Worm (Caenorhabditis elegans): ENCODE data around the gene Y47D7A.19.

Gene Y47D7A.19

DNA sequence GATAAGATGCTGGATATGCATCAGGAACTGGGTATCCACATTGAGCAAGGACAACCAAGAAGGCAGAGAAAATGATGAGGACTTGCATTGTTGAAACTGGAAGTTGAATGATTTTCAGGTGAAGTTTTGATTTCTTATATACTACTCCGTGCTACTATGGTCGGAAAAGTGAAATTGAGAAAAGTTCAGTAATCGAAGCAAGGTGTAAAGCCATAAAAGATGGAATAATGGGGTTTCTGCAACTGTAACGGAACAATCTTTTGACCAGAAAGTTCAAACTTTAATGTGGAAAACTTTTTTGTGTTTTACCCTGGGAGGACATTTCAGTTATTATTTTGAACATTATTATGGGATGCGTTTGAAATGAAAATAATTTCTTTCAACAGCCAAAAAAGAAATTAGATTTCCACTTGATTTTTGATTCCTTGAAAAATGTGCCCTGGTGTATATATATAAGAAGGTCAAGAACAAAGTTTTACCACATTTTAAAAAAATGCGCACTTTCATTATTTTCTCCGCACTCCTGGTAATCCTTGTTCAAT lies at the start of gene Y47D7A.19, which contains the start of gene Y47D7A.9:
TSS of gene Y47D7A.19 (plus strand) at position 492 of the 542 bp plus-strand sequence.
TSS of gene Y47D7A.9 (minus strand) at position 101 of the 542 bp plus-strand sequence.
- TF ChIP-seq unc-62 (GFP tag; optimal IDR thresholded peaks at IDR 0.05): no peak

DNA sequence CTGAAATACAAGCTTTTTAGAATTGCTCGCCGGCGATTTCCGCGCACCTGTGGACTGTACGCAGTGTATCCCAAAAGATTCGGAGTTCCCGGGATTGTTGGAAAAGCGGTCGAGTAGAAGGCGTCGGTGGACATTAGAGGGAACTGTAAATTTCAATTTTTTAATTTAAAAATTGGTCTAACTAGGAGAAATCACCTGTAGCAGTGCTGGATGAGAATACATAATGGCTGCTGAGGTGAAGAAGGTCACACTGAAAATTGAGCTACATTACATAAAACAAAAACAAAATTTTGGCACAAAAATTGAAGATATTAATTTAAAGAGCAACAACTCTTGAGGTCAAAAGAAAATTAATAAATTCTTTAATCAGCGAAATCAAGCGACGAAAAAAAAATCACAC lies 49.5 kb upstream of the Y47D7A.19 start, which contains the start of gene neg-1:
TSS of gene neg-1 (minus strand) at position 250 of the 400 bp plus-strand sequence.
- TF ChIP-seq unc-62 (GFP tag; optimal IDR thresholded peaks at IDR 0.05): no peak

DNA sequence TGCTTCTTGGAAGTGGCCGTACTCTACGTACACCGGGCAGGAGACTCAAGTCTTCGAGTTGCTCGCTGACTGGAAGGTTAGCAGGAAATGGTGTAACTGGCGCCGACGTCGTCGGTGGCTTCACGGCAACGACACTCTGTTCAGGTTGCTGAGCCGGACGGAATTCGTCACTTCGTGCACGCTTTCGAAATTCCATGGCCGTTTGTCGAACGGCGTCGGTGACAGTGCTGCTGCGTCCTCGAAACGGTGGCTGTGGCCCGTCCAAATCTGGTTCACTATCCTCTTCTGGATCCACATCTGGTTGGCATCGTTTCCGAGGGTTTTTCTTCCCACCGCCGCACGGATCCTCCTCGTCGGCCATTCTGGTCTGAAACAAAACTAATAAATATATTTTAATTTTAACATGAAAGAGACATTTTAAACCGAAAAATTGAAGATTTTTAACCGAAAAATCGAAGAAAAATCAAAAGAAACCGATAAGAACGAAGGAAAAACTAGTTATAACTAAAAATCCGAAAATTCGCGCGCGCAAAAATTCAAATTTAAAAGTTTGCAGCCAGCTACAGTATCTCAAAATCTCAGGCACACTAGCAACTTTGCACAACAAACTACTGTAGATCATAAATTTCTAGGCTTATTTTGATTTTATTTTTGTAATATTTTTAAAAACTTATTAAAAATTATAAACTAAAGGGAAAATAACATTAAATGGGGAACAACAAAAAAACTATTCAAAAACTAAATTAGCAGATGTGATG lies 48.2 kb upstream of the Y47D7A.19 start, which contains the start of gene F32D1.7:
TSS of gene F32D1.7 (minus strand) at position 367 of the 758 bp plus-strand sequence.
- no peak for TF ChIP-seq unc-62 (GFP tag; optimal IDR thresholded peaks at IDR 0.05)

ce11 chrV:4377622-4378021 lies 46.5 kb upstream of the Y47D7A.19 start, which contains the start of gene F32D1.8:
F32D1.8 (minus strand) TSS chrV:4377722.
- no peak for TF ChIP-seq unc-62 (GFP tag; optimal IDR thresholded peaks at IDR 0.05)

DNA sequence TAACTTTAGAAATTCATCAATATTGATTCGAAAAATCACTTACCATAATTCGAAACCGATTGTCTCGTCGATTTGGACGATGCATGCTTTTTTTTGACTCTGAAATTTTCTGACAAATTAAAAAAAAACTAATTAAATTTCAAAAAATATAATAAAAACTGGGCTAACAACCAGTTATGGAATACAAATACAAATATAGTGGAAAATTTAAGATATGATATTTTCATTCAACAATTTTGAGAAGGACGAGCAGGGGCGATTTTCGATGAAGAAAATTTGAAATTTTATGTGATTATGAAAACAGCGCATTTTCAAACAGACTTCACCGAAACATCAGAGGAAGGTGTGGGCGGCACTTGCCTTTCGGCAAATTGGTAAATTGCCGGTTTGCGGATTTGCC lies 41.9 kb upstream of the Y47D7A.19 start, which contains the start of gene F13A2.1:
TSS of gene F13A2.1 (minus strand) at position 101 of the 400 bp plus-strand sequence.
- no peak for TF ChIP-seq unc-62 (GFP tag; optimal IDR thresholded peaks at IDR 0.05)

- TF ChIP-seq unc-62 (GFP tag; optimal IDR thresholded peaks at IDR 0.05): no peak
These were observed 39.7 kb upstream of the Y47D7A.19 start, which contains the start of gene F13A2.2 for ce11 chrV:4384482-4384881. F13A2.2 (minus strand) TSS chrV:4384582.

ce11 chrV:4386173-4386572 lies 38.0 kb upstream of the Y47D7A.19 start, which contains the start of gene F13A2.10:
F13A2.10 (minus strand) TSS chrV:4386273.
- TF ChIP-seq unc-62 (GFP tag; optimal IDR thresholded peaks at IDR 0.05): no peak

ce11 chrV:4387402-4387801 lies 36.7 kb upstream of the Y47D7A.19 start, which contains the start of gene F13A2.9:
F13A2.9 (minus strand) TSS chrV:4387502.
- no peak for TF ChIP-seq unc-62 (GFP tag; optimal IDR thresholded peaks at IDR 0.05)

DNA sequence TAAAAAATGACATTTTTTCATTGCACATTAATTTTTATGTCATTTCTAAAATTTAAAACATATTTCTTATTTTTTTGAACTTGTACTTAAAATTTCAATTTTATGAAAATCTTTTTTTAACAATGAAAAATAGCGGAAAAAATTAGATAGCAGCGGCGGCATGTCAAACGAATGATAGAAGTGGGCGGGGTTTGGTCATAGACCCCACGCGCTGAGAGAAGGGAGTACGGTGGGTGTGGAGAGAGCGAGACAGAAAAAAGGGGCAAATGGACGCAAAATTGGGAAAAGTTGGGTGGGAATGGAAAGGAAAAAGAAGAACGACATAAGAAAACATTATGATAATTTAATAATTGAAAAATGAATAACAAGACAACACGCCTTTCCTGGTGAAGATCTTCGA lies 36.2 kb upstream of the Y47D7A.19 start:
- no peak for TF ChIP-seq unc-62 (GFP tag; optimal IDR thresholded peaks at IDR 0.05)

- no peak for TF ChIP-seq unc-62 (GFP tag; optimal IDR thresholded peaks at IDR 0.05)
These were observed 27.9 kb upstream of the Y47D7A.19 start, which contains the start of gene F13A2.3 for ce11 chrV:4396257-4396656. F13A2.3 (minus strand) TSS chrV:4396357.

ce11 chrV:4398127-4398526 lies 26.0 kb upstream of the Y47D7A.19 start:
- no peak for TF ChIP-seq unc-62 (GFP tag; optimal IDR thresholded peaks at IDR 0.05)

ce11 chrV:4398884-4399283 lies 25.3 kb upstream of the Y47D7A.19 start:
- no peak for TF ChIP-seq unc-62 (GFP tag; optimal IDR thresholded peaks at IDR 0.05)

DNA sequence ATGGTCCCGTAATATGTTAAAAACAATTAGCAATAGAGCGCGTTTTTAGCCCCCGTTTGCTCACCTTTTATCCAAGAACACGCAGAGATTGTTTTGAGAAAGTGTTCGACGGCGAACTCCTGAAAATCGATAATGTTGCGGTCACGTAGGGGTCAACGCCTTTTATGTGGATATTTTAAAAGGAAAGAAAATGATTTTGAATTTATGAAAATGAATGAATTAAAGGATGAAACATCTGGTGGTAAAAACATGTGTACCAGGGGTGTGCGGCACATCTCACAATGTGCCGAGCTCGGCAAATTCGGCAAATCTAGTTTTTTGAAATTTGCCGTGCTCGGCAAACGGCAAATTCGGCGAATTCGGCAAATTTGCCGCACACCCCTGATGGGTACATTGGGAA lies 24.0 kb upstream of the Y47D7A.19 start, which contains the start of gene F13A2.4:
TSS of gene F13A2.4 (minus strand) at position 101 of the 400 bp plus-strand sequence.
- no peak for TF ChIP-seq unc-62 (GFP tag; optimal IDR thresholded peaks at IDR 0.05)

ce11 chrV:4401865-4402264 lies 22.3 kb upstream of the Y47D7A.19 start, which contains the start of gene F13A2.5:
F13A2.5 (minus strand) TSS chrV:4401965.
- TF ChIP-seq unc-62 (GFP tag; optimal IDR thresholded peaks at IDR 0.05): no peak

ce11 chrV:4407519-4407918 lies 16.6 kb upstream of the Y47D7A.19 start, which contains the start of gene nhr-118:
nhr-118 (plus strand) TSS chrV:4407819.
- TF ChIP-seq unc-62 (GFP tag; optimal IDR thresholded peaks at IDR 0.05): no peak

ce11 chrV:4410643-4411042 lies 13.5 kb upstream of the Y47D7A.19 start, which contains the start of gene Y47D7A.3:
Y47D7A.3 (plus strand) TSS chrV:4410943.
- no peak for TF ChIP-seq unc-62 (GFP tag; optimal IDR thresholded peaks at IDR 0.05)

Measured in whole organism, dauer.